Fruit fly (Drosophila melanogaster) whole organism, embryonic: ENCODE data around the gene Pbgs.

Source experiments
- Abd-B ChIP-seq: fragments of 200-800 bp; sonication (Bioruptor generic); optimal IDR thresholded peaks from 2 replicates; lab custom pipeline; 2018; ENCODE audit warnings: missing biosample characterization, mild to moderate bottlenecking, missing genetic modification characterization, moderate library complexity
- CG11093 ChIP-seq: fragments of 200-800 bp; sonication (Bioruptor generic); IDR thresholded peaks from 3 replicates; pipeline ENCODE4 v1.3.6; 2022; ENCODE audit warnings: missing biosample characterization, missing genetic modification characterization
- CG11504 ChIP-seq: fragments of 200-800 bp; sonication (Bioruptor generic); optimal IDR thresholded peaks from 3 replicates; lab custom pipeline; 2019; ENCODE audit warnings: missing biosample characterization, mild to moderate bottlenecking, missing genetic modification characterization, moderate library complexity
- CG12391 ChIP-seq: fragments of 200-800 bp; sonication (Bioruptor generic); optimal IDR thresholded peaks from 3 replicates; lab custom pipeline; 2018; ENCODE audit warnings: missing biosample characterization, mild to moderate bottlenecking, missing genetic modification characterization, moderate library complexity
- CG13424 ChIP-seq: fragments of 200-800 bp; sonication (Bioruptor generic); optimal IDR thresholded peaks from 2 replicates; lab custom pipeline; 2019; ENCODE audit warnings: missing biosample characterization, mild to moderate bottlenecking, missing genetic modification characterization, moderate library complexity
- CG15269 ChIP-seq: fragments of 200-800 bp; sonication (Bioruptor generic); optimal IDR thresholded peaks from 2 replicates; lab custom pipeline; 2018; ENCODE audit warnings: missing biosample characterization, mild to moderate bottlenecking, missing genetic modification characterization, moderate library complexity
- CG15479 ChIP-seq: fragments of 200-800 bp; sonication (Bioruptor generic); optimal IDR thresholded peaks from 3 replicates; lab custom pipeline; 2019; ENCODE audit warnings: missing biosample characterization, mild to moderate bottlenecking, missing genetic modification characterization, moderate library complexity
- CG17361 ChIP-seq: fragments of 200-800 bp; sonication (Bioruptor generic); IDR thresholded peaks from 3 replicates; pipeline ENCODE4 v1.3.6; 2022; ENCODE audit warnings: missing biosample characterization, missing genetic modification characterization
- CG18599 ChIP-seq: fragments of 200-800 bp; sonication (Bioruptor generic); optimal IDR thresholded peaks from 3 replicates; lab custom pipeline; 2017; ENCODE audit warnings: missing biosample characterization, missing genetic modification characterization, mild to moderate bottlenecking, moderate library complexity, missing genetic modification reagents
- CG2678 ChIP-seq: fragments of 200-800 bp; sonication (Bioruptor generic); optimal IDR thresholded peaks from 3 replicates; lab custom pipeline; 2019; ENCODE audit warnings: missing biosample characterization, mild to moderate bottlenecking, missing genetic modification characterization, moderate library complexity
- CG30431 ChIP-seq: fragments of 200-800 bp; sonication (Bioruptor generic); optimal IDR thresholded peaks from 2 replicates; lab custom pipeline; 2017; ENCODE audit warnings: missing biosample characterization, missing genetic modification characterization
- CG7839 ChIP-seq: fragments of 200-800 bp; sonication (Bioruptor generic); optimal IDR thresholded peaks from 3 replicates; lab custom pipeline; 2018; ENCODE audit warnings: missing biosample characterization, mild to moderate bottlenecking, missing genetic modification characterization, moderate library complexity
- CG8478 ChIP-seq: fragments of >200 bp; optimal IDR thresholded peaks from 2 replicates; lab custom pipeline; 2018
- CG9215 ChIP-seq: fragments of 200-800 bp; sonication (Bioruptor generic); IDR thresholded peaks from 2 replicates; pipeline ENCODE4 v1.3.6; 2022; ENCODE audit warnings: missing biosample characterization, missing genetic modification characterization
- CG9932 ChIP-seq: fragments of 200-800 bp; sonication (Bioruptor generic); IDR thresholded peaks from 2 replicates; pipeline ENCODE4 v1.3.6; 2022; ENCODE audit warnings: missing biosample characterization, missing genetic modification characterization
- CHES-1-like ChIP-seq: fragments of 200-800 bp; sonication (Bioruptor generic); optimal IDR thresholded peaks from 2 replicates; lab custom pipeline; 2016; ENCODE audit warnings: missing biosample characterization, missing genetic modification characterization
- Dref ChIP-seq: fragments of 200-800 bp; sonication (Bioruptor generic); IDR thresholded peaks from 2 replicates; pipeline ENCODE4 v1.3.6; 2022; ENCODE audit warnings: missing biosample characterization, missing genetic modification characterization
- HLH3B ChIP-seq: fragments of 200-800 bp; sonication (Bioruptor generic); IDR thresholded peaks from 2 replicates; pipeline ENCODE4 v1.3.6; 2022; ENCODE audit warnings: missing biosample characterization, missing genetic modification characterization
- Hr51 ChIP-seq, 2 experiments: fragments of 200-800 bp; sonication (Bioruptor generic); optimal IDR thresholded peaks; 2 replicates in 1 of 2; 3 replicates in 1 of 2; lab custom pipeline; 2016 to 2018; ENCODE audit warnings: missing biosample characterization in 2 of 2, missing genetic modification characterization in 2 of 2, mild to moderate bottlenecking in 1 of 2, moderate library complexity in 1 of 2
- Hr78 ChIP-seq, 2 experiments: fragments of 200-800 bp in 1 of 2; fragments of >200 bp in 1 of 2; sonication (Bioruptor generic) in 1 of 2; optimal IDR thresholded peaks; 2 replicates each; lab custom pipeline; 2017 to 2019; ENCODE audit warnings: missing biosample characterization in 2 of 2, missing genetic modification characterization in 2 of 2, mild to moderate bottlenecking in 1 of 2, moderate library complexity in 1 of 2
- Med ChIP-seq: fragments of 200-800 bp; sonication (Bioruptor generic); peaks from one replicate; lab custom pipeline; 2016; ENCODE audit warnings: missing biosample characterization, missing genetic modification characterization, mild to moderate bottlenecking, inconsistent platforms, moderate library complexity
- PHDP ChIP-seq: fragments of 200-800 bp; sonication (Bioruptor generic); optimal IDR thresholded peaks from 3 replicates; lab custom pipeline; 2018; ENCODE audit warnings: missing biosample characterization, mild to moderate bottlenecking, missing genetic modification characterization, moderate library complexity
- Ptx1 ChIP-seq: fragments of 200-800 bp; sonication (Bioruptor generic); IDR thresholded peaks from 2 replicates; pipeline ENCODE4 v1.3.6; 2022; ENCODE audit warnings: missing biosample characterization, missing genetic modification characterization
- Sox102F ChIP-seq: fragments of 200-800 bp; sonication (Bioruptor generic); optimal IDR thresholded peaks from 2 replicates; lab custom pipeline; 2018; ENCODE audit warnings: missing biosample characterization, mild to moderate bottlenecking, missing genetic modification characterization, moderate library complexity
- Xbp1 ChIP-seq: fragments of 200-800 bp; sonication (Bioruptor generic); optimal IDR thresholded peaks from 3 replicates; lab custom pipeline; 2016; ENCODE audit warnings: missing biosample characterization, mild to moderate bottlenecking, missing genetic modification characterization
- amos ChIP-seq: fragments of 200-800 bp; sonication (Bioruptor generic); IDR thresholded peaks from 2 replicates; pipeline ENCODE4 v1.3.6; 2022; ENCODE audit warnings: missing biosample characterization, missing genetic modification characterization; ENCODE audit not compliant: partially characterized antibody
- aop ChIP-seq: fragments of 200-800 bp; sonication (Bioruptor generic); IDR thresholded peaks from 2 replicates; pipeline ENCODE4 v1.3.6; 2022; ENCODE audit warnings: missing biosample characterization, missing genetic modification characterization
- cg ChIP-seq: fragments of 200-800 bp; sonication (Bioruptor generic); optimal IDR thresholded peaks from 3 replicates; lab custom pipeline; 2019; ENCODE audit warnings: missing biosample characterization, mild to moderate bottlenecking, missing genetic modification characterization, moderate library complexity
- chinmo ChIP-seq: fragments of 200-800 bp; sonication (Bioruptor generic); IDR thresholded peaks from 4 replicates; pipeline ENCODE4 v1.3.6; 2022; ENCODE audit warnings: missing biosample characterization, missing genetic modification characterization; ENCODE audit not compliant: partially characterized antibody
- ci ChIP-seq: fragments of 200-800 bp; sonication (Bioruptor generic); IDR thresholded peaks from 3 replicates; pipeline ENCODE4 v1.3.6; 2022; ENCODE audit warnings: missing biosample characterization, missing genetic modification characterization
- croc ChIP-seq: fragments of 200-800 bp; sonication (Bioruptor generic); conservative IDR thresholded peaks from 3 replicates; pipeline ENCODE4 v1.3.6; 2022; ENCODE audit warnings: missing biosample characterization, missing genetic modification characterization
- dpn ChIP-seq, 2 experiments: fragments of 200-800 bp; sonication (Bioruptor generic); optimal IDR thresholded peaks; 3 replicates each; lab custom pipeline; 2016; ENCODE audit warnings: missing biosample characterization in 2 of 2, missing genetic modification characterization in 2 of 2
- fd96Cb ChIP-seq: fragments of 200-800 bp; sonication (Bioruptor generic); optimal IDR thresholded peaks from 2 replicates; lab custom pipeline; 2018; ENCODE audit warnings: missing biosample characterization, mild to moderate bottlenecking, missing genetic modification characterization, moderate library complexity
- gcm ChIP-seq: fragments of 200-800 bp; sonication (Bioruptor generic); optimal IDR thresholded peaks from 2 replicates; lab custom pipeline; 2019; ENCODE audit warnings: missing biosample characterization, mild to moderate bottlenecking, missing genetic modification characterization, moderate library complexity
- grau ChIP-seq: fragments of 200-800 bp; optimal IDR thresholded peaks from 3 replicates; lab custom pipeline; 2019; ENCODE audit warnings: missing biosample characterization, mild to moderate bottlenecking, missing genetic modification characterization, moderate library complexity
- ham ChIP-seq: fragments of 200-800 bp; sonication (Bioruptor generic); IDR thresholded peaks from 2 replicates; pipeline ENCODE4 v1.3.6; 2022; ENCODE audit warnings: missing biosample characterization, missing genetic modification characterization
- lmd ChIP-seq: fragments of 200-800 bp; sonication (Bioruptor generic); IDR thresholded peaks from 2 replicates; pipeline ENCODE4 v1.3.6; 2022; ENCODE audit warnings: missing biosample characterization, missing genetic modification characterization
- lola ChIP-seq, 3 experiments: fragments of >200 bp in 2 of 3; fragments of 200-800 bp in 1 of 3; sonication (Bioruptor generic) in 1 of 3; optimal IDR thresholded peaks; 2 replicates each; lab custom pipeline; 2017 to 2019; ENCODE audit warnings: missing biosample characterization in 3 of 3, missing genetic modification characterization in 3 of 3, mild to moderate bottlenecking in 1 of 3, moderate library complexity in 1 of 3
- luna ChIP-seq: fragments of 200-800 bp; sonication (Bioruptor generic); optimal IDR thresholded peaks from 2 replicates; lab custom pipeline; 2016; ENCODE audit warnings: missing biosample characterization, missing genetic modification characterization
- phol ChIP-seq: fragments of 200-800 bp; sonication (Bioruptor generic); optimal IDR thresholded peaks from 3 replicates; lab custom pipeline; 2018; ENCODE audit warnings: missing biosample characterization, mild to moderate bottlenecking, missing genetic modification characterization, moderate library complexity
- pum ChIP-seq: fragments of 200-800 bp; sonication (Bioruptor generic); optimal IDR thresholded peaks from 2 replicates; lab custom pipeline; 2016; ENCODE audit warnings: missing biosample characterization, missing genetic modification characterization
- ro ChIP-seq: fragments of 200-800 bp; sonication (Bioruptor generic); IDR thresholded peaks from 2 replicates; pipeline ENCODE4 v1.3.6; 2022; ENCODE audit warnings: missing biosample characterization, missing genetic modification characterization
- row ChIP-seq: fragments of 200-800 bp; sonication (Bioruptor generic); IDR thresholded peaks from 3 replicates; pipeline ENCODE4 v1.3.6; 2022; ENCODE audit warnings: missing biosample characterization, missing genetic modification characterization
- sc ChIP-seq, 3 experiments: fragments of >200 bp in 2 of 3; fragments of 200-800 bp in 1 of 3; sonication (Bioruptor generic) in 1 of 3; optimal IDR thresholded peaks; 2 replicates in 2 of 3; 3 replicates in 1 of 3; lab custom pipeline; 2017; ENCODE audit warnings: mild to moderate bottlenecking in 1 of 3, missing biosample characterization in 1 of 3, missing genetic modification characterization in 1 of 3, missing genetic modification reagents in 1 of 3
- schlank ChIP-seq: fragments of 200-800 bp; sonication (Bioruptor generic); optimal IDR thresholded peaks from 2 replicates; lab custom pipeline; 2018; ENCODE audit warnings: missing biosample characterization, mild to moderate bottlenecking, missing genetic modification characterization
- trem ChIP-seq: fragments of 200-800 bp; optimal IDR thresholded peaks from 3 replicates; lab custom pipeline; 2019; ENCODE audit warnings: missing biosample characterization, mild to moderate bottlenecking, missing genetic modification characterization, moderate library complexity
- twi ChIP-seq: fragments of 200-800 bp; optimal IDR thresholded peaks from 2 replicates; lab custom pipeline; 2019; ENCODE audit warnings: missing biosample characterization, mild to moderate bottlenecking, missing genetic modification characterization, moderate library complexity
- unpg ChIP-seq: fragments of 200-800 bp; sonication (Bioruptor generic); optimal IDR thresholded peaks from 3 replicates; lab custom pipeline; 2018; ENCODE audit warnings: missing biosample characterization, mild to moderate bottlenecking, missing genetic modification characterization, moderate library complexity

Gene Pbgs

dm6 chr3L:12305896-12306295 lies 34.8 kb upstream of the Pbgs start (continued):
- TF ChIP-seq CG13424 (peak; percentile 32), Abd-B (peak; percentile 66), PHDP (tag; lab: Kevin White, UChicago) (peak; percentile 36), CG15269 (tag; lab: Kevin White, UChicago) (peak; percentile 26), CG7839 (tag; lab: Kevin White, UChicago) (peak; percentile 38), Xbp1 (GFP tag; lab: Kevin White, UChicago) (peak; percentile 9), CHES-1-like (GFP tag; lab: Kevin White, UChicago) (no peak), lmd (GFP tag; lab: Robert Waterston, UW) (0 out of 2 replicates have a peak, but pooled peaks have one; percentile 14), unpg (peak; percentile 9), trem (tag; lab: Kevin White, UChicago) (no peak), Sox102F (GFP tag; lab: Kevin White, UChicago) (peak; percentile 31), lola (GFP tag; optimal IDR thresholded peaks at IDR 0.05; lab: Kevin White, UChicago) (peak in 1 of 3 experiments; percentile 3), croc (GFP tag; lab: Robert Waterston, UW) (peak; percentile 34; the same call in 1 of the 3 replicates), Med (GFP tag; lab: Kevin White, UChicago) (peak; percentile 26), CG18599 (peak; percentile 19), ham (GFP tag; lab: Robert Waterston, UW) (no peak), phol (tag; lab: Kevin White, UChicago) (peak; percentile 7), Ptx1 (GFP tag; lab: Robert Waterston, UW) (peak; percentile 18; the same call in 1 of the 2 replicates), HLH3B (GFP tag; lab: Robert Waterston, UW) (0 out of 2 replicates have a peak, but pooled peaks have one; percentile 21), CG12391 (tag; lab: Kevin White, UChicago) (peak; percentile 25), grau (tag; lab: Kevin White, UChicago) (peak; percentile 44), CG11504 (tag; lab: Kevin White, UChicago) (peak; percentile 42)

dm6 chr3L:12298092-12298491 lies 26.9 kb upstream of the Pbgs start:
- TF ChIP-seq cg (GFP tag; lab: Kevin White, UChicago): peak; percentile 68
- TF ChIP-seq aop (GFP tag; lab: Robert Waterston, UW): 0 out of 2 replicates have a peak, but pooled peaks have one; percentile 7
- no peak for TF ChIP-seq CG17361 (GFP tag; lab: Robert Waterston, UW)
- no peak for TF ChIP-seq sc (optimal IDR thresholded peaks at IDR 0.05; lab: Kevin White, UChicago)
- TF ChIP-seq sc (GFP tag; optimal IDR thresholded peaks at IDR 0.05; lab: Kevin White, UChicago): no peak
- TF ChIP-seq CG30431 (GFP tag; lab: Kevin White, UChicago): no peak
- 0 out of 3 replicates have a peak, but pooled peaks have one; percentile 49 for TF ChIP-seq ci
- 0 out of 3 replicates have a peak, but pooled peaks have one; percentile 30 for TF ChIP-seq CG11093
- no peak for TF ChIP-seq CG9932 (GFP tag; lab: Robert Waterston, UW)
- TF ChIP-seq CG2678 (tag; lab: Kevin White, UChicago): no peak
- no peak for TF ChIP-seq CG15269 (tag; lab: Kevin White, UChicago)
- TF ChIP-seq ro: no peak
- TF ChIP-seq CG9215 (GFP tag; lab: Robert Waterston, UW): no peak
- TF ChIP-seq Hr51 (GFP tag; optimal IDR thresholded peaks at IDR 0.05; lab: Kevin White, UChicago): no peak
- TF ChIP-seq row (GFP tag; lab: Robert Waterston, UW): no peak
- TF ChIP-seq Dref: 0 out of 2 replicates have a peak, but pooled peaks have one; percentile 19
- TF ChIP-seq CG8478: no peak
- TF ChIP-seq chinmo (GFP tag; lab: Robert Waterston, UW): 0 out of 4 replicates have a peak, but pooled peaks have one; percentile 62
- no peak for TF ChIP-seq luna (GFP tag; lab: Kevin White, UChicago)
- no peak for TF ChIP-seq dpn (GFP tag; optimal IDR thresholded peaks at IDR 0.05; lab: Kevin White, UChicago)
- no peak for TF ChIP-seq schlank
- no peak for TF ChIP-seq fd96Cb (tag; lab: Kevin White, UChicago)
- TF ChIP-seq pum (GFP tag; lab: Kevin White, UChicago): no peak
- TF ChIP-seq croc (GFP tag; lab: Robert Waterston, UW): no peak
- TF ChIP-seq amos (GFP tag; lab: Robert Waterston, UW): no peak
- peak; percentile 35 for TF ChIP-seq twi
- TF ChIP-seq CG15479 (GFP tag; lab: Kevin White, UChicago): no peak
- peak; percentile 83 for TF ChIP-seq gcm
- peak in 1 of 2 experiments; percentile 67 for TF ChIP-seq Hr78 (GFP tag; optimal IDR thresholded peaks at IDR 0.05; lab: Kevin White, UChicago)
